Worm (Caenorhabditis elegans) whole organism, L2 larva: ENCODE measurements around the gene F22F7.11.

Experiments
- C34F6.9 ChIP-seq: fragments of 150-350 bp; optimal IDR thresholded peaks from 2 replicates; lab custom pipeline; 2014; ENCODE audit warnings: missing biosample characterization, missing genetic modification characterization
- F13H6.1 ChIP-seq: sonication (generic microtip); optimal IDR thresholded peaks from 2 replicates; lab custom pipeline; 2016; ENCODE audit warnings: missing genetic modification characterization, missing compliant biosample characterization
- R02D3.7 ChIP-seq: fragments of 150-350 bp; optimal IDR thresholded peaks from 2 replicates; lab custom pipeline; 2014; ENCODE audit warnings: missing biosample characterization, missing genetic modification characterization
- Y55F3AM.14 ChIP-seq: fragments of 200-800 bp; sonication (Bioruptor generic); optimal IDR thresholded peaks from 2 replicates; lab custom pipeline; 2018; ENCODE audit warnings: mild to moderate bottlenecking, missing genetic modification characterization, missing compliant biosample characterization
- ZK546.5 ChIP-seq: sonication (generic microtip); optimal IDR thresholded peaks from 2 replicates; lab custom pipeline; 2017; ENCODE audit warnings: missing biosample characterization, missing genetic modification characterization
- alr-1 ChIP-seq: fragments of 150-350 bp; optimal IDR thresholded peaks from 2 replicates; lab custom pipeline; 2014; ENCODE audit warnings: missing biosample characterization, missing genetic modification characterization
- aly-2 ChIP-seq: fragments of 150-350 bp; optimal IDR thresholded peaks from 2 replicates; lab custom pipeline; 2014; ENCODE audit warnings: missing biosample characterization, missing genetic modification characterization
- ama-1 ChIP-seq: fragments of 150-350 bp; optimal IDR thresholded peaks from 2 replicates; lab custom pipeline; 2018; ENCODE audit warnings: inconsistent platforms
- blmp-1 ChIP-seq: sonication (generic microtip); optimal IDR thresholded peaks from 2 replicates; lab custom pipeline; 2017; ENCODE audit warnings: missing genetic modification characterization, mild to moderate bottlenecking, missing compliant biosample characterization, antibody characterized with exemption, moderate library complexity; ENCODE audit not compliant: insufficient read depth
- ceh-16 ChIP-seq: fragments of 150-350 bp; optimal IDR thresholded peaks from 2 replicates; lab custom pipeline; 2014; ENCODE audit warnings: missing biosample characterization, missing genetic modification characterization
- ceh-82 ChIP-seq: fragments of 150-350 bp; optimal IDR thresholded peaks from 2 replicates; lab custom pipeline; 2014; ENCODE audit warnings: missing biosample characterization, missing genetic modification characterization
- crh-2 ChIP-seq: sonication (generic microtip); optimal IDR thresholded peaks from 2 replicates; lab custom pipeline; 2017; ENCODE audit warnings: missing biosample characterization, missing genetic modification characterization
- dmd-4 ChIP-seq: sonication (generic microtip); optimal IDR thresholded peaks from 2 replicates; lab custom pipeline; 2017; ENCODE audit warnings: missing biosample characterization, missing genetic modification characterization
- egl-27 ChIP-seq: sonication (generic microtip); optimal IDR thresholded peaks from 3 replicates; lab custom pipeline; 2017; ENCODE audit warnings: missing biosample characterization, missing genetic modification reagents, missing genetic modification characterization
- elt-1 ChIP-seq: fragments of 150-350 bp; optimal IDR thresholded peaks from 2 replicates; lab custom pipeline; 2014; ENCODE audit warnings: missing biosample characterization, missing genetic modification characterization
- elt-3 ChIP-seq: sonication (generic microtip); optimal IDR thresholded peaks from 2 replicates; lab custom pipeline; 2017; ENCODE audit warnings: missing biosample characterization, missing genetic modification characterization
- fos-1 ChIP-seq: fragments of 150-350 bp; optimal IDR thresholded peaks from 2 replicates; lab custom pipeline; 2014; ENCODE audit warnings: missing biosample characterization, missing genetic modification characterization
- gmeb-1 ChIP-seq: fragments of 150-350 bp; optimal IDR thresholded peaks from 2 replicates; lab custom pipeline; 2014; ENCODE audit warnings: missing biosample characterization, missing genetic modification characterization
- lin-11 ChIP-seq: fragments of 150-350 bp; sonication (generic microtip); optimal IDR thresholded peaks from 2 replicates; lab custom pipeline; 2014; ENCODE audit warnings: missing biosample characterization, missing genetic modification characterization, inconsistent platforms, mixed read lengths
- lin-13 ChIP-seq: fragments of 150-350 bp; optimal IDR thresholded peaks from 2 replicates; lab custom pipeline; 2014; ENCODE audit warnings: missing biosample characterization, missing genetic modification reagents, missing genetic modification characterization
- lin-39 ChIP-seq: fragments of 150-350 bp; optimal IDR thresholded peaks from 2 replicates; lab custom pipeline; 2014; ENCODE audit warnings: missing biosample characterization, missing genetic modification reagents, missing genetic modification characterization
- lsy-2 ChIP-seq, 2 experiments: fragments of 150-350 bp in 1 of 2; sonication (generic microtip) in 1 of 2; optimal IDR thresholded peaks; 2 replicates each; lab custom pipeline; 2014 to 2017; ENCODE audit warnings: missing biosample characterization in 2 of 2, missing genetic modification characterization in 2 of 2
- mab-5 ChIP-seq: fragments of 150-350 bp; optimal IDR thresholded peaks from 2 replicates; lab custom pipeline; 2014; ENCODE audit warnings: missing biosample characterization, missing genetic modification characterization
- mdl-1 ChIP-seq, 2 experiments: fragments of 150-350 bp in 1 of 2; sonication (generic microtip) in 1 of 2; optimal IDR thresholded peaks; 2 replicates each; lab custom pipeline; 2017; ENCODE audit warnings: missing biosample characterization in 2 of 2, missing genetic modification characterization in 2 of 2
- nhr-129 ChIP-seq: fragments of 150-350 bp; optimal IDR thresholded peaks from 2 replicates; lab custom pipeline; 2014; ENCODE audit warnings: missing biosample characterization, missing genetic modification characterization
- nhr-21 ChIP-seq: fragments of 150-350 bp; optimal IDR thresholded peaks from 2 replicates; lab custom pipeline; 2014; ENCODE audit warnings: missing biosample characterization, missing genetic modification characterization
- nhr-237 ChIP-seq: fragments of 150-350 bp; optimal IDR thresholded peaks from 2 replicates; lab custom pipeline; 2014; ENCODE audit warnings: missing biosample characterization, missing genetic modification characterization
- nhr-25 ChIP-seq: fragments of 150-350 bp; sonication (generic microtip); optimal IDR thresholded peaks from 3 replicates; lab custom pipeline; 2014; ENCODE audit warnings: missing biosample characterization, missing genetic modification characterization
- nhr-6 ChIP-seq: fragments of 150-350 bp; optimal IDR thresholded peaks from 2 replicates; lab custom pipeline; 2014; ENCODE audit warnings: missing biosample characterization, missing genetic modification characterization
- nhr-77 ChIP-seq: fragments of 150-350 bp; optimal IDR thresholded peaks from 2 replicates; lab custom pipeline; 2014; ENCODE audit warnings: missing biosample characterization, missing genetic modification characterization
- peb-1 ChIP-seq: fragments of 150-350 bp; optimal IDR thresholded peaks from 2 replicates; lab custom pipeline; 2014; ENCODE audit warnings: missing biosample characterization, missing genetic modification characterization
- sem-4 ChIP-seq: fragments of 150-350 bp; optimal IDR thresholded peaks from 2 replicates; lab custom pipeline; 2014; ENCODE audit warnings: missing biosample characterization, missing genetic modification reagents, missing genetic modification characterization
- skn-1 ChIP-seq: sonication (generic microtip); optimal IDR thresholded peaks from 2 replicates; lab custom pipeline; 2017; ENCODE audit warnings: missing biosample characterization, missing genetic modification characterization
- sma-9 ChIP-seq, 2 experiments: fragments of 150-350 bp in 1 of 2; sonication (generic microtip) in 1 of 2; optimal IDR thresholded peaks; 2 replicates each; lab custom pipeline; 2014 to 2016; ENCODE audit warnings: missing genetic modification characterization in 2 of 2, mild to moderate bottlenecking in 1 of 2, missing biosample characterization in 1 of 2, missing compliant biosample characterization in 1 of 2, missing genetic modification reagents in 1 of 2, moderate library complexity in 1 of 2
- snpc-4 ChIP-seq: fragments of 150-350 bp; optimal IDR thresholded peaks from 2 replicates; lab custom pipeline; 2014; ENCODE audit warnings: missing biosample characterization, missing genetic modification characterization
- unc-39 ChIP-seq: fragments of 150-350 bp; optimal IDR thresholded peaks from 2 replicates; lab custom pipeline; 2014; ENCODE audit warnings: missing biosample characterization, missing genetic modification characterization
- unc-55 ChIP-seq: fragments of 150-350 bp; sonication (generic microtip); optimal IDR thresholded peaks from 3 replicates; lab custom pipeline; 2014; ENCODE audit warnings: missing biosample characterization, missing genetic modification reagents, missing genetic modification characterization
- unc-62 ChIP-seq: fragments of 150-350 bp; optimal IDR thresholded peaks from 2 replicates; lab custom pipeline; 2014; ENCODE audit warnings: missing biosample characterization, missing genetic modification reagents, missing genetic modification characterization
- zag-1 ChIP-seq: fragments of 150-350 bp; optimal IDR thresholded peaks from 2 replicates; lab custom pipeline; 2014; ENCODE audit warnings: missing biosample characterization, missing genetic modification characterization
- ztf-1 ChIP-seq: fragments of 200-800 bp; sonication (Bioruptor generic); conservative IDR thresholded peaks from 2 replicates; pipeline ENCODE4 v1.3.6; 2022; ENCODE audit warnings: missing genetic modification characterization, missing compliant biosample characterization
- ztf-11 ChIP-seq: sonication (generic microtip); optimal IDR thresholded peaks from 2 replicates; lab custom pipeline; 2017; ENCODE audit warnings: missing biosample characterization, missing genetic modification characterization

Gene F22F7.11

DNA sequence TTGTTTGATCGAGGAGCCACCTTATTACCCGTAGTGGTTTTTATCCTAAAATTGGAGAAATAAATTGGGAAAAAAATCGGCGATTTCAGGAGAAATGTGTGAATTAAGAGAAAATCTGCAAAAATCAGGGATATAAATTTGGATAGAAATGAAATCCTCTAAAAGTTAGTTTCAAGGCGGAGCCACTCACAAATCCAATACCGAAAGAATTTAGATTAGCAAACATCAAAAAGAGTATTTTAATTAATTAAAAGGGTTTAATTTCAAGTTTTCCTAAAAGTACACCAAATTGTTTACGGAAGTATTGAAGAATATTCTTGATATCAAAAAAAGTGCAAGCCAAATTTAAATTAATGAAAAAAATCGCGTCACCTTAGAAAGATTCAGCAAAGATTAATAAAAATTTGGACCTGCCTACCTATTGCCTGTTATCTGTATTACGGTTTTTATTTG is 2.3 kb downstream of the F22F7.11 start, which contains the start of gene F22F7.8:
F22F7.8 (minus strand) TSS at position 51 of the 453 bp plus-strand sequence.
- TF ChIP-seq gmeb-1 (tag; lab: Kevin White, UChicago) (no peak), ceh-82 (tag; lab: Kevin White, UChicago) (no peak), elt-3 (tag; lab: Kevin White, UChicago) (no peak), lin-11 (tag; lab: Kevin White, UChicago) (no peak), unc-55 (no peak), alr-1 (tag; lab: Kevin White, UChicago) (no peak), lsy-2 (tag; optimal IDR thresholded peaks at IDR 0.05; lab: Kevin White, UChicago) (no peak), fos-1 (no peak), blmp-1 (tag; lab: Kevin White, UChicago) (no peak), skn-1 (tag; lab: Kevin White, UChicago) (no peak), ceh-16 (no peak), crh-2 (tag; lab: Kevin White, UChicago) (no peak), Y55F3AM.14 (GFP tag; lab: Kevin White, UChicago) (no peak), lin-39 (tag; lab: Kevin White, UChicago) (no peak), ztf-11 (tag; lab: Kevin White, UChicago) (no peak), dmd-4 (tag; lab: Kevin White, UChicago) (no peak), unc-62 (GFP tag; lab: Kevin White, UChicago) (no peak)

ce11 chrV:2122517-2122916 is 2.9 kb downstream of the F22F7.11 start, which contains the start of gene F22F7.2:
Gene F22F7.2, plus strand, starts transcription at chrV:2122782.
- peak; percentile 16 for TF ChIP-seq sma-9 (GFP tag; optimal IDR thresholded peaks at IDR 0.05; lab: Kevin White, UChicago)
- TF ChIP-seq sma-9 (tag; optimal IDR thresholded peaks at IDR 0.05; lab: Kevin White, UChicago): no peak
- no peak for TF ChIP-seq ama-1 (lab: Kevin White, UChicago)
- no peak for TF ChIP-seq lin-11 (tag; lab: Kevin White, UChicago)
- peak; percentile 14 for TF ChIP-seq crh-2 (tag; lab: Kevin White, UChicago)
- TF ChIP-seq zag-1 (tag; lab: Kevin White, UChicago): no peak

DNA sequence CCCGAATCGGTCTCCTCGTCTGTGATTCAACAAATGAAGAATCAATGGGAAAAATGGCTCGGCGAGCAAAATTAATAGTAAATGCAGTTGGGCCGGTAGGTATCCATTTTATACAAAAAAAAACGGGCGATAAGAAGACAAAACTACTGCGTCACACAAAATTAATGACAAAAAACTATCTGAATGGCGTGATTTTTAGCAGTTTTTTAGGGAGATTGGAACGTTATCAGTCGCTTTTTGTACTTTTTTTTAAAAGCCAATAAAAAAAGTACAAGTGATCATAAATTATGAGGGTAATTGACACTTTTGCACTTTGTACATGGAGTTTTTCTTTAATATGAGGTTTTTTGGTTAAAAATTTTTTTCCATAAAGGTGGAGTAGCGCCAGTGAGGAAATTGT is 3.5 kb downstream of the F22F7.11 start:
- TF ChIP-seq nhr-77 (no peak), fos-1 (peak; percentile 7)

DNA sequence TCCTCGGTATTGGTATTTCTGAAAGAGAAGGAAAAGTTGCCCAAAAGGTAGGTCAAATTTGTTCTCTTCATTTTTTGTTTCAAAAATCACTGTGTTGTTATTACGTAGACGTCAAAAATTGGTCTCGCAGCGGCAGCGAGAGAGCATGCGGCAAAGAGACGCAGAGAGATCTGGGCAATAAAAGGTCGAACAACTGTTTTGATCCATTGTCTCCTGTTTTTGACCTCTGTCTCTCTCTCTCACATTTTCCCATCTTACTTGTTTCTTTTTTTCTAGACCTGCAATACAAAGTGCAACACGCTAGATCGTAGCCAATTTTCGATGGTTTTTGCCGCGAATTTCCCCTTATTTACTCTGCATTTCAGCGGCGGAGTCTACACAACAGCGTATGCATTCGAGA is 6.9 kb downstream of the F22F7.11 start:
- TF ChIP-seq nhr-129 (tag; lab: Kevin White, UChicago): peak; percentile 51
- TF ChIP-seq blmp-1 (tag; lab: Kevin White, UChicago): no peak

DNA sequence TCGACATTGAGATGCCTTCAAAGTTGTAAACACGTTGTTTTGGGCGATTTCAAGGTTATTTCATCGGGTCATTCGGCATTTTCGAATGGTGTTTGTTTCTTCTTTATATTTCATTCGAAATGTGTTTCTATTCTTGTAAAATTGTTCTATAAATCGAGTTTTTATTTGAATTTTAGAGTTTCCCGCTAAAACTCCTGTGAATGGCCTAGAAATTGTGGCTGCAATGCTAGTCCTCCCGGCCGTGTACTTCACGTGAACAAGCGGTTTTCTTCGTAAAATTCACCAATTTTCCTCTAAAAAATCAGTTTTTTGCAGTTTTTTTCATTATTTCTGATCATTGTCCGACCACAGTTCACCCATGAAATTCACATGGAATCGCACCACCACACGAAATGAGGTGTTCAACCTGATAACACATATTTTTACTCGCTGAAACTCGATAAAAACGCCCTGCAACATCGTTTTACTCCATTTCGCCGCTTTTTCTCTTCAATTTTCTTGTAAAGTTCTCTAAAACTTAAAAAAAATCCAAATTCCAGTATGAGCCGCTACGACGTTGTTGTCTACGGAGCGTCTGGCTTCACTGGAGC is 7.5 kb downstream of the F22F7.11 start, which contains the start of gene ldp-1:
ldp-1 (plus strand) TSS at position 540 of the 590 bp plus-strand sequence.
- no peak for TF ChIP-seq unc-39 (tag; lab: Kevin White, UChicago)
- TF ChIP-seq mab-5 (tag; lab: Kevin White, UChicago): no peak
- peak; percentile 87 for TF ChIP-seq sma-9 (GFP tag; optimal IDR thresholded peaks at IDR 0.05; lab: Kevin White, UChicago)
- TF ChIP-seq sma-9 (tag; optimal IDR thresholded peaks at IDR 0.05; lab: Kevin White, UChicago): no peak
- TF ChIP-seq F13H6.1 (tag; lab: Kevin White, UChicago): peak; percentile 70
- TF ChIP-seq aly-2 (tag; lab: Kevin White, UChicago): no peak
- no peak for TF ChIP-seq unc-62 (GFP tag; lab: Kevin White, UChicago)
- peak; percentile 23 for TF ChIP-seq snpc-4 (tag; lab: Kevin White, UChicago)
- no peak for TF ChIP-seq R02D3.7
- no peak for TF ChIP-seq mdl-1 (tag; optimal IDR thresholded peaks at IDR 0.05; lab: Kevin White, UChicago)
- TF ChIP-seq nhr-21 (tag; lab: Kevin White, UChicago): peak; percentile 12
- TF ChIP-seq crh-2 (tag; lab: Kevin White, UChicago): peak; percentile 60
- TF ChIP-seq elt-1 (tag; lab: Kevin White, UChicago): no peak
- no peak for TF ChIP-seq ZK546.5 (tag; lab: Kevin White, UChicago)
- no peak for TF ChIP-seq dmd-4 (tag; lab: Kevin White, UChicago)
- TF ChIP-seq nhr-77: no peak
- TF ChIP-seq gmeb-1 (tag; lab: Kevin White, UChicago): peak; percentile 88
- TF ChIP-seq ceh-82 (tag; lab: Kevin White, UChicago): no peak
- peak; percentile 39 for TF ChIP-seq nhr-6
- peak; percentile 19 for TF ChIP-seq nhr-25 (tag; lab: Kevin White, UChicago)
- TF ChIP-seq sem-4 (tag; lab: Kevin White, UChicago): peak; percentile 11
- no peak for TF ChIP-seq elt-3 (tag; lab: Kevin White, UChicago)
- TF ChIP-seq lin-11 (tag; lab: Kevin White, UChicago): no peak
- TF ChIP-seq C34F6.9: peak; percentile 62
- peak; percentile 52 to 81 for TF ChIP-seq lsy-2 (tag; optimal IDR thresholded peaks at IDR 0.05; lab: Kevin White, UChicago)
- no peak for TF ChIP-seq nhr-237
- TF ChIP-seq egl-27 (tag; lab: Kevin White, UChicago): peak; percentile 30
- no peak for TF ChIP-seq alr-1 (tag; lab: Kevin White, UChicago)
- no peak for TF ChIP-seq ama-1 (lab: Kevin White, UChicago)
- no peak for TF ChIP-seq peb-1 (tag; lab: Kevin White, UChicago)
- TF ChIP-seq unc-55: peak; percentile 64
- no peak for TF ChIP-seq zag-1 (tag; lab: Kevin White, UChicago)
- no peak for TF ChIP-seq blmp-1 (tag; lab: Kevin White, UChicago)
- no peak for TF ChIP-seq ceh-16
- no peak for TF ChIP-seq nhr-129 (tag; lab: Kevin White, UChicago)
- no peak for TF ChIP-seq ztf-1 (GFP tag; lab: Robert Waterston, UW)
- TF ChIP-seq lin-13: peak; percentile 48
